Worm (Caenorhabditis elegans) whole organism, L4 larva: ENCODE data around the gene F43C1.7.

ENCODE experiments used
- F10B5.3 ChIP-seq: sonication (generic microtip); optimal IDR thresholded peaks from 2 replicates; lab custom pipeline; 2016; ENCODE audit warnings: mild to moderate bottlenecking, missing genetic modification characterization, missing compliant biosample characterization
- F37D6.2 ChIP-seq: sonication (generic microtip); optimal IDR thresholded peaks from 2 replicates; lab custom pipeline; 2016; ENCODE audit warnings: mild to moderate bottlenecking, missing genetic modification characterization, missing compliant biosample characterization
- F44E2.7 ChIP-seq: fragments of 200-800 bp; sonication (Bioruptor generic); IDR thresholded peaks from 2 replicates; pipeline ENCODE4 v2.1.2; 2022; ENCODE audit warnings: missing genetic modification characterization, missing compliant biosample characterization
- T26A8.4 ChIP-seq: fragments of 200-800 bp; sonication (Bioruptor generic); IDR thresholded peaks from 2 replicates; pipeline ENCODE4 v1.3.6; 2022; ENCODE audit warnings: missing genetic modification characterization, missing compliant biosample characterization
- Y105C5A.15 ChIP-seq: fragments of 200-800 bp; sonication (Bioruptor generic); IDR thresholded peaks from 2 replicates; pipeline ENCODE4 v1.3.6; 2022; ENCODE audit warnings: missing genetic modification characterization, missing compliant biosample characterization
- ZK337.2 ChIP-seq: fragments of 200-800 bp; sonication (Bioruptor generic); IDR thresholded peaks from 2 replicates; pipeline ENCODE4 v1.3.6; 2022; ENCODE audit warnings: missing genetic modification reagents, missing genetic modification characterization, missing compliant biosample characterization
- ama-1 ChIP-seq: fragments of 150-350 bp; optimal IDR thresholded peaks from 2 replicates; lab custom pipeline; 2014; ENCODE audit warnings: inconsistent platforms, mixed read lengths
- arid-1 ChIP-seq: fragments of 200-800 bp; sonication (Bioruptor generic); conservative IDR thresholded peaks from 2 replicates; pipeline ENCODE4 v1.3.6; 2022; ENCODE audit warnings: missing genetic modification reagents, missing genetic modification characterization, missing compliant biosample characterization
- ceh-20 ChIP-seq: fragments of 200-800 bp; sonication (Bioruptor generic); IDR thresholded peaks from 2 replicates; pipeline ENCODE4 v1.3.6; 2022; ENCODE audit warnings: missing genetic modification reagents, missing genetic modification characterization, missing compliant biosample characterization
- ceh-28 ChIP-seq: fragments of 150-350 bp; optimal IDR thresholded peaks from 2 replicates; lab custom pipeline; 2014; ENCODE audit warnings: missing biosample characterization, missing genetic modification reagents, missing genetic modification characterization
- ctbp-1 ChIP-seq: fragments of 200-800 bp; sonication (Bioruptor generic); IDR thresholded peaks from 2 replicates; pipeline ENCODE4 v1.3.6; 2022; ENCODE audit warnings: missing genetic modification reagents, missing genetic modification characterization, missing compliant biosample characterization
- daf-16 ChIP-seq, 3 experiments: sonication (generic microtip); optimal IDR thresholded peaks; 2 replicates each; lab custom pipeline; 2016 to 2017; ENCODE audit warnings: missing genetic modification characterization in 3 of 3, missing genetic modification reagents in 3 of 3, mild to moderate bottlenecking in 2 of 3, missing compliant biosample characterization in 2 of 3, missing biosample characterization in 1 of 3, moderate library complexity in 1 of 3
- daf-19 ChIP-seq: fragments of 200-800 bp; sonication (Bioruptor generic); conservative IDR thresholded peaks from 2 replicates; pipeline ENCODE4 v1.3.6; 2022; ENCODE audit warnings: missing genetic modification characterization, missing compliant biosample characterization
- daf-8 ChIP-seq: fragments of 200-800 bp; sonication (Bioruptor generic); IDR thresholded peaks from 2 replicates; pipeline ENCODE4 v1.3.6; 2022; ENCODE audit warnings: missing genetic modification characterization, missing compliant biosample characterization
- dmd-6 ChIP-seq: fragments of 200-800 bp; sonication (Bioruptor generic); IDR thresholded peaks from 2 replicates; pipeline ENCODE4 v1.3.6; 2022; ENCODE audit warnings: missing genetic modification reagents, missing genetic modification characterization, missing compliant biosample characterization
- dmd-8 ChIP-seq: fragments of 200-800 bp; sonication (Bioruptor generic); IDR thresholded peaks from 2 replicates; pipeline ENCODE4 v1.3.6; 2022; ENCODE audit warnings: missing genetic modification characterization, missing compliant biosample characterization
- dpl-1 ChIP-seq: fragments of 150-350 bp; optimal IDR thresholded peaks from 2 replicates; lab custom pipeline; 2014; ENCODE audit warnings: missing biosample characterization, missing genetic modification reagents, missing genetic modification characterization
- duxl-1 ChIP-seq: sonication (generic microtip); optimal IDR thresholded peaks from 2 replicates; lab custom pipeline; 2016; ENCODE audit warnings: mild to moderate bottlenecking, missing genetic modification characterization, moderate library complexity, missing compliant biosample characterization; ENCODE audit not compliant: poor library complexity
- egl-27 ChIP-seq: sonication (generic microtip); optimal IDR thresholded peaks from 3 replicates; lab custom pipeline; 2017; ENCODE audit warnings: missing biosample characterization, missing genetic modification reagents, missing genetic modification characterization
- egl-43 ChIP-seq: fragments of 200-800 bp; sonication (Bioruptor generic); IDR thresholded peaks from 2 replicates; pipeline ENCODE4 v1.3.6; 2022; ENCODE audit warnings: missing genetic modification reagents, missing genetic modification characterization, missing compliant biosample characterization
- fkh-10 ChIP-seq: fragments of 150-350 bp; optimal IDR thresholded peaks from 2 replicates; lab custom pipeline; 2014; ENCODE audit warnings: missing biosample characterization, missing genetic modification reagents, missing genetic modification characterization
- hif-1 ChIP-seq, 2 experiments: sonication (generic microtip); optimal IDR thresholded peaks; 2 replicates each; lab custom pipeline; 2016 to 2017; ENCODE audit warnings: missing compliant biosample characterization in 2 of 2, missing genetic modification characterization in 2 of 2, missing genetic modification reagents in 2 of 2, missing genotype in 2 of 2, mild to moderate bottlenecking in 1 of 2
- hlh-11 ChIP-seq: fragments of 200-800 bp; sonication (Bioruptor generic); optimal IDR thresholded peaks from 2 replicates; lab custom pipeline; 2018; ENCODE audit warnings: mild to moderate bottlenecking, missing genetic modification characterization, missing compliant biosample characterization
- hlh-30 ChIP-seq: sonication (generic microtip); optimal IDR thresholded peaks from 2 replicates; lab custom pipeline; 2017; ENCODE audit warnings: antibody characterized with exemption, mild to moderate bottlenecking, missing genetic modification characterization, missing compliant biosample characterization; ENCODE audit not compliant: insufficient read depth
- hmg-1.1 ChIP-seq: fragments of 200-800 bp; sonication (Bioruptor generic); IDR thresholded peaks from 2 replicates; pipeline ENCODE4 v1.3.6; 2022; ENCODE audit warnings: missing genetic modification reagents, missing genetic modification characterization, missing compliant biosample characterization
- jun-1 ChIP-seq: fragments of 150-350 bp; optimal IDR thresholded peaks from 2 replicates; lab custom pipeline; 2014; ENCODE audit warnings: missing biosample characterization, missing genetic modification reagents, missing genetic modification characterization
- lin-1 ChIP-seq: fragments of 200-800 bp; sonication (Bioruptor generic); IDR thresholded peaks from 2 replicates; pipeline ENCODE4 v1.3.6; 2022; ENCODE audit warnings: missing genetic modification reagents, missing genetic modification characterization, missing compliant biosample characterization
- lin-38 ChIP-seq: fragments of 200-800 bp; sonication (Bioruptor generic); IDR thresholded peaks from 2 replicates; pipeline ENCODE4 v1.3.6; 2022; ENCODE audit warnings: missing genetic modification reagents, missing genetic modification characterization, missing compliant biosample characterization
- mdt-29 ChIP-seq: fragments of 200-800 bp; sonication (Bioruptor generic); IDR thresholded peaks from 2 replicates; pipeline ENCODE4 v1.3.6; 2022; ENCODE audit warnings: missing genetic modification reagents, missing genetic modification characterization, missing compliant biosample characterization
- mep-1 ChIP-seq: fragments of 150-350 bp; sonication (generic microtip); optimal IDR thresholded peaks from 3 replicates; lab custom pipeline; 2014; ENCODE audit warnings: missing biosample characterization, missing genetic modification characterization
- mes-2 ChIP-seq: sonication (generic microtip); optimal IDR thresholded peaks from 2 replicates; lab custom pipeline; 2016; ENCODE audit warnings: missing genotype, mild to moderate bottlenecking, missing genetic modification characterization, missing compliant biosample characterization; ENCODE audit not compliant: poor library complexity, severe bottlenecking
- mxl-2 ChIP-seq: fragments of 200-800 bp; sonication (Bioruptor generic); conservative IDR thresholded peaks from 2 replicates; pipeline ENCODE4 v1.3.6; 2022; ENCODE audit warnings: missing genetic modification reagents, missing genetic modification characterization, missing compliant biosample characterization
- nhr-10 ChIP-seq: fragments of 150-350 bp; optimal IDR thresholded peaks from 2 replicates; lab custom pipeline; 2014; ENCODE audit warnings: missing biosample characterization, missing genetic modification characterization
- nhr-111 ChIP-seq: fragments of 200-800 bp; sonication (Bioruptor generic); optimal IDR thresholded peaks from 2 replicates; lab custom pipeline; 2018; ENCODE audit warnings: mild to moderate bottlenecking, missing genetic modification characterization, missing compliant biosample characterization
- nhr-25 ChIP-seq: sonication (generic microtip); optimal IDR thresholded peaks from 2 replicates; lab custom pipeline; 2017; ENCODE audit warnings: missing genetic modification characterization, mild to moderate bottlenecking, missing compliant biosample characterization, antibody characterized with exemption, moderate library complexity, borderline replicate concordance; ENCODE audit not compliant: insufficient read depth
- nhr-28 ChIP-seq: fragments of 150-350 bp; optimal IDR thresholded peaks from 2 replicates; lab custom pipeline; 2014; ENCODE audit warnings: missing biosample characterization, missing genetic modification characterization
- nhr-77 ChIP-seq: fragments of 150-350 bp; optimal IDR thresholded peaks from 2 replicates; lab custom pipeline; 2014; ENCODE audit warnings: missing biosample characterization, missing genetic modification characterization
- pha-4 ChIP-seq, 2 experiments: fragments of 150-350 bp in 1 of 2; fragments of 200-800 bp in 1 of 2; sonication (Bioruptor generic) in 1 of 2; IDR thresholded peaks in 1 of 2; optimal IDR thresholded peaks in 1 of 2; 2 replicates each; pipeline versions ENCODE4 v1.3.6 to Lab custom; 2014 to 2022; ENCODE audit warnings: missing genetic modification characterization in 2 of 2, missing genetic modification reagents in 2 of 2, missing biosample characterization in 1 of 2, missing compliant biosample characterization in 1 of 2
- php-3 ChIP-seq: fragments of 200-800 bp; sonication (Bioruptor generic); IDR thresholded peaks from 2 replicates; pipeline ENCODE4 v1.3.6; 2022; ENCODE audit warnings: missing genetic modification reagents, missing genetic modification characterization, missing compliant biosample characterization
- pqm-1 ChIP-seq: sonication (generic microtip); optimal IDR thresholded peaks from 2 replicates; lab custom pipeline; 2017; ENCODE audit warnings: missing biosample characterization, missing genetic modification characterization
- sdz-12 ChIP-seq: fragments of 200-800 bp; sonication (Bioruptor generic); optimal IDR thresholded peaks from 2 replicates; lab custom pipeline; 2018; ENCODE audit warnings: mild to moderate bottlenecking, missing genetic modification characterization, missing compliant biosample characterization
- set-16 ChIP-seq: fragments of 200-800 bp; sonication (Bioruptor generic); IDR thresholded peaks from 2 replicates; pipeline ENCODE4 v1.3.6; 2022; ENCODE audit warnings: missing genetic modification reagents, missing genetic modification characterization, missing compliant biosample characterization
- skn-1 ChIP-seq: fragments of 150-350 bp; optimal IDR thresholded peaks from 2 replicates; lab custom pipeline; 2014; ENCODE audit warnings: missing biosample characterization, missing genetic modification characterization
- snpc-1.2 ChIP-seq: fragments of 200-800 bp; sonication (Bioruptor generic); IDR thresholded peaks from 2 replicates; pipeline ENCODE4 v1.3.6; 2022; ENCODE audit warnings: missing genetic modification reagents, missing genetic modification characterization, missing compliant biosample characterization
- spr-1 ChIP-seq: sonication (generic microtip); optimal IDR thresholded peaks from 2 replicates; lab custom pipeline; 2016; ENCODE audit warnings: mild to moderate bottlenecking, missing genetic modification characterization, missing compliant biosample characterization
- spr-3 ChIP-seq: fragments of 200-800 bp; sonication (Bioruptor generic); optimal IDR thresholded peaks from 2 replicates; lab custom pipeline; 2018; ENCODE audit warnings: mild to moderate bottlenecking, missing genetic modification characterization, missing compliant biosample characterization
- tra-1 ChIP-seq: fragments of 200-800 bp; sonication (Bioruptor generic); IDR thresholded peaks from 2 replicates; pipeline ENCODE4 v1.3.6; 2022; ENCODE audit warnings: missing genetic modification reagents, missing genetic modification characterization, missing compliant biosample characterization
- vab-7 ChIP-seq: fragments of 200-800 bp; sonication (Bioruptor generic); IDR thresholded peaks from 2 replicates; pipeline ENCODE4 v1.3.6; 2022; ENCODE audit warnings: missing genetic modification reagents, missing genetic modification characterization, missing compliant biosample characterization

Gene F43C1.7

DNA sequence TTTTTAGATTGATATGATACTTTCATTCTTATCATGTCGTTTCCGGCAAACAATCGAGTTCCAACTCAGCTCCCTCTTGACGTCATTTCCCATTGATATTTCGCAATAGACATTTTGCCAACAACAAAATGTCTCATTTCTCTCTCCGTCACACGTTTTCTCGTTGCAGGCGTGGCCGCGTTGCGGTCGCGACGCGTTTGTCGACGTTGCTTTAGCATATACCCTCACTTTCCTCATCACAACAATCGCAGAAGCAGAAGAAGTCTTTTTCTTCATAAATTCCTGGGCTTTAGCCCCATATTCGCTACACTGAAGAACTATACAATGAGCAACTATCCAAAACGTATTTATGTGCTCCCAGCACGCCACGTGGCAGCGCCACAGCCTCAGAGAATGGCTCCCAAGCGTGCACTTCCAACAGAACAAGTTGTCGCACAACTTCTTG is 48.7 kb downstream of the F43C1.7 start, which contains the start of gene xbp-1:
Gene xbp-1, plus strand, starts transcription at position 151 of the 445 bp plus-strand sequence.
- TF ChIP-seq spr-3 (peak; percentile 23), daf-16 (GFP tag; optimal IDR thresholded peaks at IDR 0.05; lab: Kevin White, UChicago) (peak; percentile 15 to 92), daf-16 (tag; optimal IDR thresholded peaks at IDR 0.05; lab: Kevin White, UChicago) (peak; percentile 99), vab-7 (GFP tag; lab: Robert Waterston, UW) (peak; percentile 71), Y105C5A.15 (no peak), mdt-29 (GFP tag; lab: Robert Waterston, UW) (peak; percentile 49; the same call in 1 of the 2 replicates), nhr-77 (tag; lab: Kevin White, UChicago) (peak; percentile 91), hif-1 (tag; optimal IDR thresholded peaks at IDR 0.05; lab: Kevin White, UChicago) (peak; percentile 51 to 87), egl-43 (peak; percentile 65), jun-1 (tag; lab: Kevin White, UChicago) (peak; percentile 93), pqm-1 (tag; lab: Kevin White, UChicago) (peak; percentile 95), hmg-1.1 (GFP tag; lab: Robert Waterston, UW) (peak; percentile 75), ZK337.2 (GFP tag; lab: Robert Waterston, UW) (0 out of 2 replicates have a peak, but pooled peaks have one; percentile 23), dpl-1 (GFP tag; lab: Kevin White, UChicago) (peak; percentile 79), ceh-20 (GFP tag; lab: Robert Waterston, UW) (peak; percentile 77), spr-1 (peak; percentile 30), mes-2 (tag; lab: Kevin White, UChicago) (peak; percentile 90), php-3 (GFP tag; lab: Robert Waterston, UW) (peak; percentile 85), nhr-10 (tag; lab: Kevin White, UChicago) (peak; percentile 76), pha-4 (GFP tag; IDR thresholded peaks at IDR 0.05; lab: Robert Waterston, UW) (peak; percentile 77), pha-4 (tag; optimal IDR thresholded peaks at IDR 0.05; lab: Kevin White, UChicago) (no peak), mxl-2 (GFP tag; lab: Robert Waterston, UW) (0 out of 2 replicates have a peak, but pooled peaks have one; percentile 17), hlh-11 (tag; lab: Kevin White, UChicago) (peak; percentile 98), F44E2.7 (no peak), duxl-1 (tag; lab: Kevin White, UChicago) (peak; percentile 4), fkh-10 (GFP tag; lab: Kevin White, UChicago) (peak; percentile 76), nhr-25 (tag; lab: Kevin White, UChicago) (peak; percentile 78), T26A8.4 (GFP tag; lab: Robert Waterston, UW) (peak; percentile 58), tra-1 (GFP tag; lab: Robert Waterston, UW) (peak; percentile 81), snpc-1.2 (0 out of 2 replicates have a peak, but pooled peaks have one; percentile 23), hlh-30 (tag; lab: Kevin White, UChicago) (peak; percentile 94), sdz-12 (peak; percentile 50), F37D6.2 (peak; percentile 64), nhr-28 (peak; percentile 92), lin-38 (GFP tag; lab: Robert Waterston, UW) (peak; percentile 71), dmd-6 (GFP tag; lab: Robert Waterston, UW) (peak; percentile 98), egl-27 (tag; lab: Kevin White, UChicago) (peak; percentile 5), mep-1 (tag; lab: Kevin White, UChicago) (peak; percentile 92), daf-19 (GFP tag; lab: Robert Waterston, UW) (peak; percentile 45; the same call in 1 of the 2 replicates), arid-1 (GFP tag; lab: Robert Waterston, UW) (no peak), skn-1 (tag; lab: Kevin White, UChicago) (no peak), ama-1 (peak; percentile 91), lin-1 (peak; percentile 99), ctbp-1 (GFP tag; lab: Robert Waterston, UW) (peak; percentile 75; the same call in 1 of the 2 replicates), F10B5.3 (tag; lab: Kevin White, UChicago) (no peak), dmd-8 (GFP tag; lab: Robert Waterston, UW) (no peak), ceh-28 (tag; lab: Kevin White, UChicago) (no peak), nhr-111 (GFP tag; lab: Kevin White, UChicago) (no peak), set-16 (GFP tag; lab: Robert Waterston, UW) (peak; percentile 39), daf-8 (GFP tag; lab: Robert Waterston, UW) (no peak)
